Fruit fly (Drosophila melanogaster) whole organism, embryonic: ENCODE measurements around the gene ClpP.

Source experiments
- Antp ChIP-seq: fragments of 200-800 bp; sonication (Bioruptor generic); optimal IDR thresholded peaks from 3 replicates; lab custom pipeline; 2016; ENCODE audit warnings: missing biosample characterization, missing genetic modification characterization
- Atf6 ChIP-seq: fragments of 200-800 bp; sonication (Bioruptor generic); IDR thresholded peaks from 2 replicates; pipeline ENCODE4 v1.3.6; 2022; ENCODE audit warnings: missing biosample characterization, missing genetic modification characterization
- B-H1 ChIP-seq: fragments of 200-800 bp; sonication (Bioruptor generic); IDR thresholded peaks from 3 replicates; pipeline ENCODE4 v1.3.6; 2022; ENCODE audit warnings: missing biosample characterization, missing genetic modification characterization
- Bgb ChIP-seq: fragments of 200-800 bp; sonication (Bioruptor generic); IDR thresholded peaks from 2 replicates; pipeline ENCODE4 v1.3.6; 2022; ENCODE audit warnings: missing biosample characterization, missing genetic modification characterization; ENCODE audit not compliant: partially characterized antibody
- Blimp-1 ChIP-seq: fragments of 200-800 bp; sonication (Bioruptor generic); optimal IDR thresholded peaks from 3 replicates; lab custom pipeline; 2018; ENCODE audit warnings: missing biosample characterization, missing genetic modification characterization, mild to moderate bottlenecking, moderate library complexity, missing genetic modification reagents
- BtbVII ChIP-seq: fragments of 200-800 bp; sonication (Bioruptor generic); optimal IDR thresholded peaks from 3 replicates; lab custom pipeline; 2017; ENCODE audit warnings: missing biosample characterization, mild to moderate bottlenecking, missing genetic modification characterization
- CG11456 ChIP-seq: fragments of 200-800 bp; sonication (Bioruptor generic); IDR thresholded peaks from 3 replicates; pipeline ENCODE4 v1.3.6; 2022; ENCODE audit warnings: missing biosample characterization, missing genetic modification characterization
- CG11560 ChIP-seq: fragments of 200-800 bp; sonication (Bioruptor generic); IDR thresholded peaks from 3 replicates; pipeline ENCODE4 v1.3.6; 2022; ENCODE audit warnings: missing biosample characterization, missing genetic modification characterization
- CG15514 ChIP-seq: fragments of 200-800 bp; sonication (Bioruptor generic); optimal IDR thresholded peaks from 3 replicates; lab custom pipeline; 2017; ENCODE audit warnings: missing biosample characterization, missing genetic modification characterization, mild to moderate bottlenecking, moderate library complexity, missing genetic modification reagents
- CG15696 ChIP-seq: fragments of 200-800 bp; sonication (Bioruptor generic); optimal IDR thresholded peaks from 2 replicates; lab custom pipeline; 2019; ENCODE audit warnings: missing biosample characterization, mild to moderate bottlenecking, missing genetic modification characterization, moderate library complexity
- CG1602 ChIP-seq: fragments of 200-800 bp; sonication (Bioruptor generic); optimal IDR thresholded peaks from 3 replicates; lab custom pipeline; 2016; ENCODE audit warnings: missing biosample characterization, missing genetic modification characterization
- CG17186 ChIP-seq: fragments of 200-800 bp; sonication (Bioruptor generic); optimal IDR thresholded peaks from 3 replicates; lab custom pipeline; 2017; ENCODE audit warnings: missing biosample characterization, missing genetic modification reagents, missing genetic modification characterization
- CG17829 ChIP-seq: fragments of 200-800 bp; optimal IDR thresholded peaks from 2 replicates; lab custom pipeline; 2019; ENCODE audit warnings: missing biosample characterization, mild to moderate bottlenecking, missing genetic modification characterization, moderate library complexity
- CG17912 ChIP-seq: fragments of 200-800 bp; sonication (Bioruptor generic); optimal IDR thresholded peaks from 2 replicates; lab custom pipeline; 2018; ENCODE audit warnings: missing biosample characterization, mild to moderate bottlenecking, missing genetic modification characterization
- CG2116 ChIP-seq: fragments of 200-800 bp; sonication (Bioruptor generic); optimal IDR thresholded peaks from 3 replicates; lab custom pipeline; 2018; ENCODE audit warnings: missing biosample characterization, mild to moderate bottlenecking, missing genetic modification characterization
- CG2120 ChIP-seq: fragments of 200-800 bp; sonication (Bioruptor generic); optimal IDR thresholded peaks from 3 replicates; lab custom pipeline; 2016; ENCODE audit warnings: missing biosample characterization, missing genetic modification characterization
- CG31388 ChIP-seq: fragments of 200-800 bp; sonication (Bioruptor generic); optimal IDR thresholded peaks from 2 replicates; lab custom pipeline; 2016; ENCODE audit warnings: missing biosample characterization, missing genetic modification characterization
- CG33213 ChIP-seq: fragments of 200-800 bp; sonication (Bioruptor generic); optimal IDR thresholded peaks from 3 replicates; lab custom pipeline; 2016; ENCODE audit warnings: missing biosample characterization, missing genetic modification characterization
- CG3995 ChIP-seq: fragments of 200-800 bp; sonication (Bioruptor generic); optimal IDR thresholded peaks from 3 replicates; lab custom pipeline; 2016; ENCODE audit warnings: missing biosample characterization, missing genetic modification characterization
- CG4730 ChIP-seq: fragments of 200-800 bp; sonication (Bioruptor generic); IDR thresholded peaks from 2 replicates; pipeline ENCODE4 v1.3.6; 2022; ENCODE audit warnings: missing biosample characterization, missing genetic modification characterization
- CG7271 ChIP-seq: fragments of 200-800 bp; sonication (Bioruptor generic); optimal IDR thresholded peaks from 2 replicates; lab custom pipeline; 2018; ENCODE audit warnings: missing biosample characterization, mild to moderate bottlenecking, missing genetic modification characterization, moderate library complexity
- CG7745 ChIP-seq: fragments of 200-800 bp; sonication (Bioruptor generic); optimal IDR thresholded peaks from 2 replicates; lab custom pipeline; 2018; ENCODE audit warnings: missing biosample characterization, mild to moderate bottlenecking, missing genetic modification characterization, moderate library complexity
- CG7839 ChIP-seq: fragments of 200-800 bp; sonication (Bioruptor generic); optimal IDR thresholded peaks from 3 replicates; lab custom pipeline; 2018; ENCODE audit warnings: missing biosample characterization, mild to moderate bottlenecking, missing genetic modification characterization, moderate library complexity
- Dek ChIP-seq: fragments of 200-800 bp; sonication (Bioruptor generic); optimal IDR thresholded peaks from 3 replicates; lab custom pipeline; 2019; ENCODE audit warnings: missing biosample characterization, mild to moderate bottlenecking, missing genetic modification characterization, moderate library complexity
- Dref ChIP-seq: fragments of 200-800 bp; sonication (Bioruptor generic); IDR thresholded peaks from 2 replicates; pipeline ENCODE4 v1.3.6; 2022; ENCODE audit warnings: missing biosample characterization, missing genetic modification characterization
- Fer1 ChIP-seq: fragments of 200-800 bp; sonication (Bioruptor generic); optimal IDR thresholded peaks from 2 replicates; lab custom pipeline; 2017; ENCODE audit warnings: missing biosample characterization, mild to moderate bottlenecking, missing genetic modification characterization
- Fer3 ChIP-seq: fragments of 200-800 bp; sonication (Bioruptor generic); optimal IDR thresholded peaks from 2 replicates; lab custom pipeline; 2018; ENCODE audit warnings: missing biosample characterization, mild to moderate bottlenecking, missing genetic modification characterization, moderate library complexity
- Hand ChIP-seq: fragments of 200-800 bp; sonication (Bioruptor generic); optimal IDR thresholded peaks from 2 replicates; lab custom pipeline; 2017; ENCODE audit warnings: mild to moderate bottlenecking, missing biosample characterization, missing genetic modification reagents, missing genetic modification characterization
- Hr78 ChIP-seq, 2 experiments: fragments of 200-800 bp in 1 of 2; fragments of >200 bp in 1 of 2; sonication (Bioruptor generic) in 1 of 2; optimal IDR thresholded peaks; 2 replicates each; lab custom pipeline; 2017 to 2019; ENCODE audit warnings: missing biosample characterization in 2 of 2, missing genetic modification characterization in 2 of 2, mild to moderate bottlenecking in 1 of 2, moderate library complexity in 1 of 2
- Kr ChIP-seq: fragments of 200-800 bp; sonication (Bioruptor generic); optimal IDR thresholded peaks from 2 replicates; lab custom pipeline; 2017; ENCODE audit warnings: missing biosample characterization, mild to moderate bottlenecking, missing genetic modification characterization
- Oli ChIP-seq: fragments of 200-800 bp; sonication (Bioruptor generic); optimal IDR thresholded peaks from 2 replicates; lab custom pipeline; 2018; ENCODE audit warnings: missing biosample characterization, mild to moderate bottlenecking, missing genetic modification characterization, moderate library complexity
- Rfx ChIP-seq: fragments of 200-800 bp; sonication (Bioruptor generic); IDR thresholded peaks from 2 replicates; pipeline ENCODE4 v1.3.6; 2022; ENCODE audit warnings: missing biosample characterization, missing genetic modification characterization
- Sox102F ChIP-seq: fragments of 200-800 bp; sonication (Bioruptor generic); optimal IDR thresholded peaks from 2 replicates; lab custom pipeline; 2018; ENCODE audit warnings: missing biosample characterization, mild to moderate bottlenecking, missing genetic modification characterization, moderate library complexity
- corto ChIP-seq: fragments of 200-800 bp; sonication (Bioruptor generic); optimal IDR thresholded peaks from 2 replicates; lab custom pipeline; 2016; ENCODE audit warnings: missing biosample characterization, mild to moderate bottlenecking, missing genetic modification characterization, moderate library complexity
- emc ChIP-seq: fragments of 200-800 bp; sonication (Bioruptor generic); optimal IDR thresholded peaks from 2 replicates; lab custom pipeline; 2016; ENCODE audit warnings: missing biosample characterization, missing genetic modification characterization
- fd64A ChIP-seq: fragments of 200-800 bp; sonication (Bioruptor generic); optimal IDR thresholded peaks from 3 replicates; lab custom pipeline; 2018; ENCODE audit warnings: missing biosample characterization, mild to moderate bottlenecking, missing genetic modification characterization
- fu2 ChIP-seq: fragments of 200-800 bp; sonication (Bioruptor generic); optimal IDR thresholded peaks from 2 replicates; lab custom pipeline; 2016; ENCODE audit warnings: missing biosample characterization, missing genetic modification characterization
- ham ChIP-seq: fragments of 200-800 bp; sonication (Bioruptor generic); IDR thresholded peaks from 2 replicates; pipeline ENCODE4 v1.3.6; 2022; ENCODE audit warnings: missing biosample characterization, missing genetic modification characterization
- insv ChIP-seq, 2 experiments: fragments of 200-800 bp; sonication (Bioruptor generic); optimal IDR thresholded peaks; 3 replicates each; lab custom pipeline; 2016 to 2018; ENCODE audit warnings: missing biosample characterization in 2 of 2, missing genetic modification characterization in 2 of 2
- inv ChIP-seq: fragments of 200-800 bp; sonication (Bioruptor generic); IDR thresholded peaks from 2 replicates; pipeline ENCODE4 v1.3.6; 2022; ENCODE audit warnings: missing biosample characterization, missing genetic modification characterization; ENCODE audit not compliant: partially characterized antibody
- jumu ChIP-seq: fragments of 200-800 bp; sonication (Bioruptor generic); optimal IDR thresholded peaks from 3 replicates; lab custom pipeline; 2016; ENCODE audit warnings: missing biosample characterization, missing genetic modification characterization
- lab ChIP-seq: fragments of 200-800 bp; sonication (Bioruptor generic); optimal IDR thresholded peaks from 3 replicates; lab custom pipeline; 2017; ENCODE audit warnings: missing biosample characterization, missing genetic modification characterization, mild to moderate bottlenecking, moderate library complexity, missing genetic modification reagents
- lmd ChIP-seq: fragments of 200-800 bp; sonication (Bioruptor generic); IDR thresholded peaks from 2 replicates; pipeline ENCODE4 v1.3.6; 2022; ENCODE audit warnings: missing biosample characterization, missing genetic modification characterization
- mirr ChIP-seq: fragments of 200-800 bp; sonication (Bioruptor generic); optimal IDR thresholded peaks from 3 replicates; lab custom pipeline; 2018; ENCODE audit warnings: missing biosample characterization, mild to moderate bottlenecking, missing genetic modification characterization
- sd ChIP-seq: fragments of 200-800 bp; sonication (Bioruptor generic); optimal IDR thresholded peaks from 3 replicates; lab custom pipeline; 2018; ENCODE audit warnings: missing biosample characterization, mild to moderate bottlenecking, missing genetic modification characterization, moderate library complexity
- sens ChIP-seq: fragments of 200-800 bp; sonication (Bioruptor generic); peaks from one replicate; lab custom pipeline; 2016; ENCODE audit warnings: missing biosample characterization, missing genetic modification characterization
- toy ChIP-seq: fragments of 200-800 bp; sonication (Bioruptor generic); IDR thresholded peaks from 2 replicates; pipeline ENCODE4 v1.3.6; 2022; ENCODE audit warnings: missing biosample characterization, missing genetic modification characterization
- trem ChIP-seq: fragments of 200-800 bp; optimal IDR thresholded peaks from 3 replicates; lab custom pipeline; 2019; ENCODE audit warnings: missing biosample characterization, mild to moderate bottlenecking, missing genetic modification characterization, moderate library complexity
- twi ChIP-seq: fragments of 200-800 bp; optimal IDR thresholded peaks from 2 replicates; lab custom pipeline; 2019; ENCODE audit warnings: missing biosample characterization, mild to moderate bottlenecking, missing genetic modification characterization, moderate library complexity
- zen2 ChIP-seq: fragments of 200-800 bp; sonication (Bioruptor generic); IDR thresholded peaks from 3 replicates; pipeline ENCODE4 v1.3.6; 2022; ENCODE audit warnings: missing biosample characterization, missing genetic modification characterization; ENCODE audit not compliant: partially characterized antibody
- zf30C ChIP-seq: fragments of 200-800 bp; sonication (Bioruptor generic); optimal IDR thresholded peaks from 3 replicates; lab custom pipeline; 2018; ENCODE audit warnings: missing biosample characterization, mild to moderate bottlenecking, missing genetic modification characterization

ClpP gene

dm6 chr2L:10351130-10351529 lies 5.5 kb upstream of the ClpP start (continued):
- TF ChIP-seq fu2 (GFP tag; lab: Kevin White, UChicago) (no peak), zf30C (GFP tag; lab: Kevin White, UChicago) (no peak), CG7839 (tag; lab: Kevin White, UChicago) (no peak), CG2120 (no peak), fd64A (GFP tag; lab: Kevin White, UChicago) (no peak), Dref (GFP tag; lab: Robert Waterston, UW) (no peak), toy (GFP tag; lab: Robert Waterston, UW) (no peak), CG15514 (no peak), insv (GFP tag; optimal IDR thresholded peaks at IDR 0.05; lab: Kevin White, UChicago) (no peak), inv (GFP tag; lab: Robert Waterston, UW) (no peak), trem (tag; lab: Kevin White, UChicago) (no peak), mirr (GFP tag; lab: Kevin White, UChicago) (no peak), lmd (GFP tag; lab: Robert Waterston, UW) (no peak; the same call in 1 of the 2 replicates), corto (GFP tag; lab: Kevin White, UChicago) (no peak), sens (peak; percentile 88), zen2 (no peak), sd (tag; lab: Kevin White, UChicago) (no peak), B-H1 (GFP tag; lab: Robert Waterston, UW) (no peak), CG17186 (no peak), Bgb (GFP tag; lab: Robert Waterston, UW) (no peak), CG33213 (GFP tag; lab: Kevin White, UChicago) (no peak), BtbVII (GFP tag; lab: Kevin White, UChicago) (no peak), CG17829 (peak; percentile 36), emc (GFP tag; lab: Kevin White, UChicago) (no peak), CG11560 (tag; lab: Robert Waterston, UW) (no peak), CG7745 (tag; lab: Kevin White, UChicago) (no peak), CG7271 (no peak), Hr78 (GFP tag; optimal IDR thresholded peaks at IDR 0.05; lab: Kevin White, UChicago) (no peak), ham (GFP tag; lab: Robert Waterston, UW) (no peak), CG4730 (0 out of 2 replicates have a peak, but pooled peaks have one; percentile 9), CG11456 (GFP tag; lab: Robert Waterston, UW) (no peak), Dek (no peak), CG1602 (GFP tag; lab: Kevin White, UChicago) (no peak), CG2116 (no peak), Fer3 (tag; lab: Kevin White, UChicago) (no peak), Sox102F (GFP tag; lab: Kevin White, UChicago) (no peak), lab (GFP tag; lab: Kevin White, UChicago) (no peak), CG15696 (peak; percentile 8), Fer1 (GFP tag; lab: Kevin White, UChicago) (no peak), Oli (tag; lab: Kevin White, UChicago) (peak; percentile 25), CG3995 (no peak), CG17912 (GFP tag; lab: Kevin White, UChicago) (no peak), Antp (GFP tag; lab: Kevin White, UChicago) (no peak), CG31388 (GFP tag; lab: Kevin White, UChicago) (no peak), twi (tag; lab: Kevin White, UChicago) (no peak), Atf6 (no peak), Kr (no peak), Blimp-1 (GFP tag; lab: Kevin White, UChicago) (no peak), Rfx (GFP tag; lab: Robert Waterston, UW) (no peak), Hand (GFP tag; lab: Kevin White, UChicago) (no peak), jumu (no peak)
